Worm (Caenorhabditis elegans) whole organism, young adult: ENCODE measurements around the gene str-3.

ENCODE experiments used
- B0019.2 ChIP-seq: fragments of 200-800 bp; sonication (Bioruptor generic); conservative IDR thresholded peaks from 2 replicates; pipeline ENCODE4 v1.3.6; 2022; ENCODE audit warnings: missing genetic modification reagents, missing genetic modification characterization, missing compliant biosample characterization
- D2030.7 ChIP-seq: fragments of 200-800 bp; sonication (Bioruptor generic); IDR thresholded peaks from 2 replicates; pipeline ENCODE4 v1.3.6; 2022; ENCODE audit warnings: missing genetic modification reagents, missing genetic modification characterization, missing compliant biosample characterization
- F22D6.2 ChIP-seq: sonication (generic microtip); optimal IDR thresholded peaks from 2 replicates; lab custom pipeline; 2016; ENCODE audit warnings: mild to moderate bottlenecking, missing genetic modification characterization, missing compliant biosample characterization
- F23B12.7 ChIP-seq: sonication (generic microtip); optimal IDR thresholded peaks from 2 replicates; lab custom pipeline; 2017; ENCODE audit warnings: missing genetic modification characterization, mild to moderate bottlenecking, missing compliant biosample characterization, antibody characterized with exemption, moderate library complexity; ENCODE audit not compliant: insufficient read depth
- F49E8.2 ChIP-seq: sonication (generic microtip); optimal IDR thresholded peaks from 3 replicates; lab custom pipeline; 2017; ENCODE audit warnings: missing genetic modification characterization, mild to moderate bottlenecking, missing compliant biosample characterization, antibody characterized with exemption, moderate library complexity; ENCODE audit not compliant: insufficient read depth
- F52B5.7 ChIP-seq: sonication (generic microtip); optimal IDR thresholded peaks from 2 replicates; lab custom pipeline; 2016; ENCODE audit warnings: mild to moderate bottlenecking, missing genetic modification characterization, missing compliant biosample characterization
- K11D2.4 ChIP-seq: fragments of 200-800 bp; sonication (Bioruptor generic); IDR thresholded peaks from 2 replicates; pipeline ENCODE4 v1.3.6; 2022; ENCODE audit warnings: missing genetic modification reagents, missing genetic modification characterization, missing compliant biosample characterization
- T26A5.8 ChIP-seq: sonication (generic microtip); optimal IDR thresholded peaks from 2 replicates; lab custom pipeline; 2016; ENCODE audit warnings: missing genetic modification characterization, missing compliant biosample characterization
- Y79H2A.3 ChIP-seq: fragments of 200-800 bp; sonication (Bioruptor generic); conservative IDR thresholded peaks from 2 replicates; pipeline ENCODE4 v1.3.6; 2022; ENCODE audit warnings: missing genetic modification reagents, missing genetic modification characterization, missing compliant biosample characterization
- Y95B8A.8 ChIP-seq: fragments of 200-800 bp; sonication (Bioruptor generic); IDR thresholded peaks from 2 replicates; pipeline ENCODE4 v1.3.6; 2022; ENCODE audit warnings: missing genetic modification reagents, missing genetic modification characterization, missing compliant biosample characterization
- aptf-2 ChIP-seq: fragments of 200-800 bp; sonication (Bioruptor generic); conservative IDR thresholded peaks from 2 replicates; pipeline ENCODE4 v1.3.6; 2022; ENCODE audit warnings: missing genetic modification reagents, missing genetic modification characterization, missing compliant biosample characterization
- atf-7 ChIP-seq: sonication (generic microtip); optimal IDR thresholded peaks from 2 replicates; lab custom pipeline; 2017; ENCODE audit warnings: mild to moderate bottlenecking, missing genetic modification characterization, missing compliant biosample characterization
- attf-3 ChIP-seq: fragments of 200-800 bp; sonication (Bioruptor generic); conservative IDR thresholded peaks from 2 replicates; pipeline ENCODE4 v1.3.6; 2022; ENCODE audit warnings: missing genetic modification reagents, missing genetic modification characterization, missing compliant biosample characterization
- bed-1 ChIP-seq: fragments of 200-800 bp; sonication (Bioruptor generic); IDR thresholded peaks from 2 replicates; pipeline ENCODE4 v1.3.6; 2022; ENCODE audit warnings: missing genetic modification reagents, missing genetic modification characterization, missing compliant biosample characterization
- ccch-3 ChIP-seq: fragments of 200-800 bp; sonication (Bioruptor generic); optimal IDR thresholded peaks from 2 replicates; lab custom pipeline; 2018; ENCODE audit warnings: mild to moderate bottlenecking, missing genetic modification characterization, missing compliant biosample characterization
- cebp-1 ChIP-seq, 2 experiments: fragments of 200-800 bp in 1 of 2; sonication (Bioruptor generic) in 1 of 2; sonication (generic microtip) in 1 of 2; IDR thresholded peaks in 1 of 2; optimal IDR thresholded peaks in 1 of 2; 2 replicates each; pipeline versions ENCODE4 v1.3.6 to Lab custom; 2017 to 2022; ENCODE audit warnings: missing compliant biosample characterization in 2 of 2, missing genetic modification characterization in 2 of 2, mild to moderate bottlenecking in 1 of 2, missing genetic modification reagents in 1 of 2, moderate library complexity in 1 of 2
- ceh-40 ChIP-seq: fragments of 200-800 bp; sonication (Bioruptor generic); IDR thresholded peaks from 2 replicates; pipeline ENCODE4 v1.3.6; 2022; ENCODE audit warnings: missing genetic modification characterization, missing compliant biosample characterization
- ceh-58 ChIP-seq: fragments of 200-800 bp; sonication (Bioruptor generic); IDR thresholded peaks from 2 replicates; pipeline ENCODE4 v1.3.6; 2022; ENCODE audit warnings: missing genetic modification characterization, missing compliant biosample characterization
- die-1 ChIP-seq: sonication (generic microtip); optimal IDR thresholded peaks from 2 replicates; lab custom pipeline; 2016; ENCODE audit warnings: missing genotype, mild to moderate bottlenecking, missing genetic modification characterization, missing compliant biosample characterization
- fkh-3 ChIP-seq: sonication (generic microtip); optimal IDR thresholded peaks from 2 replicates; lab custom pipeline; 2016; ENCODE audit warnings: mild to moderate bottlenecking, missing genetic modification characterization, missing compliant biosample characterization
- hrde-1 ChIP-seq: sonication (generic microtip); optimal IDR thresholded peaks from 2 replicates; lab custom pipeline; 2016; ENCODE audit warnings: missing genetic modification characterization, mild to moderate bottlenecking, missing compliant biosample characterization, moderate library complexity, missing genotype, missing genetic modification reagents, borderline replicate concordance
- let-526 ChIP-seq: fragments of 200-800 bp; sonication (Bioruptor generic); IDR thresholded peaks from 2 replicates; pipeline ENCODE4 v1.3.6; 2022; ENCODE audit warnings: missing genetic modification reagents, missing genetic modification characterization, missing compliant biosample characterization
- let-607 ChIP-seq, 2 experiments: fragments of 200-800 bp in 1 of 2; sonication (Bioruptor generic) in 1 of 2; sonication (generic microtip) in 1 of 2; optimal IDR thresholded peaks; 2 replicates each; lab custom pipeline; 2016 to 2018; ENCODE audit warnings: mild to moderate bottlenecking in 2 of 2, missing compliant biosample characterization in 2 of 2, missing genetic modification characterization in 2 of 2, moderate library complexity in 2 of 2, missing genotype in 1 of 2
- lin-35 ChIP-seq, 3 experiments: fragments of 150-350 bp in 2 of 3; sonication (generic microtip) in 1 of 3; optimal IDR thresholded peaks; 2 replicates each; lab custom pipeline; 2014 to 2018; ENCODE audit warnings: missing biosample characterization in 3 of 3, missing genetic modification characterization in 3 of 3, missing genetic modification reagents in 3 of 3
- lin-54 ChIP-seq: fragments of 200-800 bp; sonication (Bioruptor generic); optimal IDR thresholded peaks from 2 replicates; lab custom pipeline; 2018; ENCODE audit warnings: mild to moderate bottlenecking, missing genetic modification characterization, missing compliant biosample characterization
- lsl-1 ChIP-seq: fragments of 200-800 bp; sonication (Bioruptor generic); optimal IDR thresholded peaks from 2 replicates; lab custom pipeline; 2018; ENCODE audit warnings: mild to moderate bottlenecking, missing genetic modification characterization, moderate library complexity, missing compliant biosample characterization
- lsy-27 ChIP-seq: sonication (generic microtip); optimal IDR thresholded peaks from 2 replicates; lab custom pipeline; 2017; ENCODE audit warnings: missing genetic modification characterization, mild to moderate bottlenecking, missing compliant biosample characterization, antibody characterized with exemption, missing genotype, borderline replicate concordance; ENCODE audit not compliant: insufficient read depth
- madf-6 ChIP-seq: fragments of 200-800 bp; sonication (Bioruptor generic); IDR thresholded peaks from 2 replicates; pipeline ENCODE4 v1.3.6; 2022; ENCODE audit warnings: missing genetic modification reagents, missing genetic modification characterization, missing compliant biosample characterization
- nfya-2 ChIP-seq: fragments of 200-800 bp; sonication (Bioruptor generic); IDR thresholded peaks from 2 replicates; pipeline ENCODE4 v1.3.6; 2022; ENCODE audit warnings: missing genetic modification reagents, missing genetic modification characterization, missing compliant biosample characterization
- nhr-90 ChIP-seq: sonication (generic microtip); optimal IDR thresholded peaks from 2 replicates; lab custom pipeline; 2016; ENCODE audit warnings: missing genotype, mild to moderate bottlenecking, missing genetic modification characterization, missing compliant biosample characterization
- rcor-1 ChIP-seq: fragments of 200-800 bp; sonication (Bioruptor generic); IDR thresholded peaks from 2 replicates; pipeline ENCODE4 v1.3.6; 2022; ENCODE audit warnings: missing genetic modification reagents, missing genetic modification characterization, missing compliant biosample characterization
- snpc-1.1 ChIP-seq: sonication (generic microtip); optimal IDR thresholded peaks from 2 replicates; lab custom pipeline; 2017; ENCODE audit warnings: missing genetic modification characterization, mild to moderate bottlenecking, missing compliant biosample characterization, antibody characterized with exemption, moderate library complexity, missing genotype, missing genetic modification reagents; ENCODE audit not compliant: insufficient read depth
- snpc-1.3 ChIP-seq: sonication (generic microtip); optimal IDR thresholded peaks from 2 replicates; lab custom pipeline; 2017; ENCODE audit warnings: missing genetic modification characterization, mild to moderate bottlenecking, missing compliant biosample characterization, antibody characterized with exemption, moderate library complexity, missing genotype, missing genetic modification reagents; ENCODE audit not compliant: insufficient read depth
- snpc-3.4 ChIP-seq: sonication (generic microtip); optimal IDR thresholded peaks from 2 replicates; lab custom pipeline; 2017; ENCODE audit warnings: missing genetic modification characterization, mild to moderate bottlenecking, missing compliant biosample characterization, antibody characterized with exemption, moderate library complexity, missing genotype, missing genetic modification reagents
- snpc-4 ChIP-seq, 5 experiments: fragments of 150-350 bp in 1 of 5; sonication (generic microtip) in 4 of 5; optimal IDR thresholded peaks; 2 replicates each; lab custom pipeline; 2014 to 2018; ENCODE audit warnings: missing genetic modification characterization in 5 of 5, missing biosample characterization in 3 of 5, antibody characterized with exemption in 2 of 5, mild to moderate bottlenecking in 2 of 5, missing compliant biosample characterization in 2 of 5, missing genotype in 2 of 5, moderate library complexity in 2 of 5, missing genetic modification reagents in 1 of 5
- somi-1 ChIP-seq: fragments of 200-800 bp; sonication (Bioruptor generic); optimal IDR thresholded peaks from 2 replicates; lab custom pipeline; 2018; ENCODE audit warnings: mild to moderate bottlenecking, missing genetic modification characterization, missing compliant biosample characterization
- tlf-1 ChIP-seq: fragments of 200-800 bp; sonication (Bioruptor generic); optimal IDR thresholded peaks from 2 replicates; lab custom pipeline; 2018; ENCODE audit warnings: mild to moderate bottlenecking, missing genetic modification characterization, missing compliant biosample characterization
- unc-130 ChIP-seq: sonication (generic microtip); optimal IDR thresholded peaks from 2 replicates; lab custom pipeline; 2016; ENCODE audit warnings: missing genetic modification reagents, missing genetic modification characterization, missing compliant biosample characterization
- unc-62 ChIP-seq: fragments of 150-350 bp; optimal IDR thresholded peaks from 2 replicates; lab custom pipeline; 2014; ENCODE audit warnings: missing biosample characterization, missing genetic modification reagents, missing genetic modification characterization
- zfh-2 ChIP-seq: fragments of 200-800 bp; sonication (Bioruptor generic); conservative IDR thresholded peaks from 2 replicates; pipeline ENCODE4 v1.3.6; 2022; ENCODE audit warnings: missing genetic modification reagents, missing genetic modification characterization, missing compliant biosample characterization
- ztf-22 ChIP-seq: fragments of 200-800 bp; sonication (Bioruptor generic); optimal IDR thresholded peaks from 2 replicates; lab custom pipeline; 2018; ENCODE audit warnings: mild to moderate bottlenecking, missing genetic modification characterization, moderate library complexity, missing compliant biosample characterization
- ztf-25 ChIP-seq: fragments of 200-800 bp; sonication (Bioruptor generic); IDR thresholded peaks from 2 replicates; pipeline ENCODE4 v1.3.6; 2022; ENCODE audit warnings: missing genetic modification reagents, missing genetic modification characterization, missing compliant biosample characterization

Gene str-3

ce11 chrIV:11111898-11112297 is 11.7 kb upstream of the str-3 start:
- no peak for TF ChIP-seq lsl-1 (GFP tag; lab: Kevin White, UChicago)
- TF ChIP-seq aptf-2 = no peak
- TF ChIP-seq somi-1 (GFP tag; lab: Kevin White, UChicago) = no peak
- TF ChIP-seq snpc-1.1 (tag; lab: Kevin White, UChicago) = no peak
- no peak for TF ChIP-seq die-1 (tag; lab: Kevin White, UChicago)
- no peak for TF ChIP-seq ztf-22 (GFP tag; lab: Kevin White, UChicago)
- no peak for TF ChIP-seq hrde-1
- no peak for TF ChIP-seq F22D6.2 (tag; lab: Kevin White, UChicago)
- no peak for TF ChIP-seq atf-7 (tag; lab: Kevin White, UChicago)
- TF ChIP-seq, all 124 proteins: peak for 0

ce11 chrIV:11110995-11111619 is 10.9 kb upstream of the str-3 start, which contains the start of gene rps-5:
TSS of gene rps-5 (minus strand) at chrIV:11111045.
- peak; percentile 19 for TF ChIP-seq F49E8.2
- TF ChIP-seq rcor-1 = peak; percentile 40; the same call in 1 of the 2 replicates
- no peak for TF ChIP-seq die-1 (tag; lab: Kevin White, UChicago)
- no peak for TF ChIP-seq bed-1
- TF ChIP-seq let-526 (GFP tag; lab: Robert Waterston, UW) = no peak
- TF ChIP-seq madf-6 (GFP tag; lab: Robert Waterston, UW) = peak; percentile 68
- no peak for TF ChIP-seq ztf-25 (GFP tag; lab: Robert Waterston, UW)
- TF ChIP-seq fkh-3 (tag; lab: Kevin White, UChicago) = no peak
- TF ChIP-seq T26A5.8 (tag; lab: Kevin White, UChicago) = no peak
- TF ChIP-seq lin-54 (GFP tag; lab: Kevin White, UChicago) = peak; percentile 51
- peak; percentile 41 for TF ChIP-seq snpc-3.4
- no peak for TF ChIP-seq unc-130 (GFP tag; lab: Kevin White, UChicago)
- TF ChIP-seq B0019.2 = no peak
- no peak for TF ChIP-seq Y79H2A.3 (GFP tag; lab: Robert Waterston, UW)
- no peak for TF ChIP-seq nhr-90
- no peak for TF ChIP-seq zfh-2 (GFP tag; lab: Robert Waterston, UW)
- TF ChIP-seq lin-35 (GFP tag; optimal IDR thresholded peaks at IDR 0.05; lab: Kevin White, UChicago) = peak in 1 of 3 experiments; percentile 54
- peak; percentile 55 for TF ChIP-seq lsl-1 (GFP tag; lab: Kevin White, UChicago)
- TF ChIP-seq Y95B8A.8 (GFP tag; lab: Robert Waterston, UW) = no peak
- no peak for TF ChIP-seq unc-62 (GFP tag; lab: Kevin White, UChicago)
- TF ChIP-seq ceh-40 (GFP tag; lab: Robert Waterston, UW) = no peak
- peak in 1 of 2 experiments; percentile 32 for TF ChIP-seq let-607 (tag; optimal IDR thresholded peaks at IDR 0.05; lab: Kevin White, UChicago)
- TF ChIP-seq cebp-1 (GFP tag; IDR thresholded peaks at IDR 0.05; lab: Robert Waterston, UW) = no peak
- TF ChIP-seq cebp-1 (tag; optimal IDR thresholded peaks at IDR 0.05; lab: Kevin White, UChicago) = peak; percentile 19
- no peak for TF ChIP-seq hrde-1
- TF ChIP-seq ceh-58 (GFP tag; lab: Robert Waterston, UW) = no peak
- peak; percentile 13 for TF ChIP-seq F23B12.7 (tag; lab: Kevin White, UChicago)
- TF ChIP-seq F52B5.7 (tag; lab: Kevin White, UChicago) = no peak
- TF ChIP-seq snpc-1.3 (tag; lab: Kevin White, UChicago) = peak; percentile 33
- no peak for TF ChIP-seq snpc-4 (GFP tag; optimal IDR thresholded peaks at IDR 0.05; lab: Kevin White, UChicago)
- peak in 2 of 4 experiments; percentile 29 to 31 for TF ChIP-seq snpc-4 (tag; optimal IDR thresholded peaks at IDR 0.05; lab: Kevin White, UChicago)
- no peak for TF ChIP-seq nfya-2 (GFP tag; lab: Robert Waterston, UW)
- TF ChIP-seq tlf-1 (GFP tag; lab: Kevin White, UChicago) = no peak
- TF ChIP-seq D2030.7 (GFP tag; lab: Robert Waterston, UW) = peak; percentile 52; the same call in 1 of the 2 replicates
- TF ChIP-seq ccch-3 (GFP tag; lab: Kevin White, UChicago) = no peak
- no peak for TF ChIP-seq lsy-27 (tag; lab: Kevin White, UChicago)
- TF ChIP-seq K11D2.4 (GFP tag; lab: Robert Waterston, UW) = no peak
- TF ChIP-seq attf-3 (GFP tag; lab: Robert Waterston, UW) = no peak
